Worm (Caenorhabditis elegans) whole organism, early embryonic: ENCODE data around the gene F35C11.2.

Experiments
- ama-1 ChIP-seq: fragments of 150-350 bp; optimal IDR thresholded peaks from 2 replicates; lab custom pipeline; 2014
- hnd-1 ChIP-seq: sonication (generic microtip); optimal IDR thresholded peaks from 2 replicates; lab custom pipeline; 2016; ENCODE audit warnings: missing genetic modification characterization, missing compliant biosample characterization
- tra-4 ChIP-seq: sonication (generic microtip); optimal IDR thresholded peaks from 2 replicates; lab custom pipeline; 2017; ENCODE audit warnings: missing genetic modification characterization, missing compliant biosample characterization

DNA sequence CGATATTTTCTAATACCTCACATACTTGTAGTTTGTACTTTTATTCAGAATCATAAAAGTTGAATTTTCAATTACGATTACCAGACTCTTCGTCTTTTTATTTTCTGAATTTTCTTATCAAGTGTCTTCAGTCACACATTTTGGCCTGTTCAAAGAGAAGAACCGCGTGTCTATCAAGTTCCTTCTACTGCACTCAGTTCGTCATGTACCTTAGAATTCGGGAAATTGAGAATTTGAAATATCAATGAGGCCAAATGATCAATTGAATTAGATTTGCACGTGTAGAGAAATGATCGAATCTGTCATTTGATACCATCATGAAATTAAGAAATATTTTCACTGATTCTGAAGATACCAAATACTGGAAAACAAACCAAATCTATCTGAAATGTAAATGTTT lies 14.9 kb upstream of the F35C11.2 start:
- TF ChIP-seq ama-1 (lab: Kevin White, UChicago): no peak
- no peak for TF ChIP-seq tra-4 (tag; lab: Kevin White, UChicago)
- TF ChIP-seq hnd-1 (tag; lab: Kevin White, UChicago): no peak
